Fruit fly (Drosophila melanogaster) whole organism, embryonic: ENCODE data around the gene Pep.

ENCODE experiments used
- CG4617 ChIP-seq: fragments of 200-800 bp; sonication (Bioruptor generic); optimal IDR thresholded peaks from 3 replicates; lab custom pipeline; 2016; ENCODE audit warnings: missing biosample characterization, missing genetic modification characterization, borderline replicate concordance
- CG7745 ChIP-seq: fragments of 200-800 bp; sonication (Bioruptor generic); optimal IDR thresholded peaks from 2 replicates; lab custom pipeline; 2018; ENCODE audit warnings: missing biosample characterization, mild to moderate bottlenecking, missing genetic modification characterization, moderate library complexity
- MBD-R2 ChIP-seq: fragments of 200-800 bp; sonication (Bioruptor generic); IDR thresholded peaks from 2 replicates; pipeline ENCODE4 v1.3.6; 2022; ENCODE audit warnings: missing biosample characterization, missing genetic modification characterization
- Mes4 ChIP-seq: fragments of 200-800 bp; sonication (Bioruptor generic); optimal IDR thresholded peaks from 2 replicates; lab custom pipeline; 2016; ENCODE audit warnings: missing biosample characterization, missing genetic modification characterization
- YL-1 ChIP-seq: fragments of 200-800 bp; sonication (Bioruptor generic); optimal IDR thresholded peaks from 3 replicates; lab custom pipeline; 2017; ENCODE audit warnings: missing biosample characterization, mild to moderate bottlenecking, missing genetic modification characterization
- eve ChIP-seq, 2 experiments: fragments of >200 bp; optimal IDR thresholded peaks; 2 replicates each; lab custom pipeline; 2017; ENCODE audit warnings: missing biosample characterization in 2 of 2, missing genetic modification characterization in 2 of 2
- klu ChIP-seq: fragments of 200-800 bp; sonication (Bioruptor generic); IDR thresholded peaks from 2 replicates; pipeline ENCODE4 v1.3.6; 2022; ENCODE audit warnings: missing biosample characterization, missing genetic modification characterization
- nerfin-2 ChIP-seq: fragments of 200-800 bp; sonication (Bioruptor generic); IDR thresholded peaks from 2 replicates; pipeline ENCODE4 v1.3.6; 2022; ENCODE audit warnings: missing biosample characterization, missing genetic modification characterization; ENCODE audit not compliant: partially characterized antibody
- psq ChIP-seq: fragments of 200-800 bp; sonication (Bioruptor generic); optimal IDR thresholded peaks from 2 replicates; lab custom pipeline; 2017; ENCODE audit warnings: missing biosample characterization, missing genetic modification characterization
- ssp ChIP-seq: fragments of 200-800 bp; sonication (Bioruptor generic); IDR thresholded peaks from 2 replicates; pipeline ENCODE4 v1.3.6; 2022; ENCODE audit warnings: missing biosample characterization, missing genetic modification characterization
- wor ChIP-seq: fragments of 200-800 bp; sonication (Bioruptor generic); IDR thresholded peaks from 2 replicates; pipeline ENCODE4 v1.3.6; 2022; ENCODE audit warnings: missing biosample characterization, missing genetic modification characterization

DNA sequence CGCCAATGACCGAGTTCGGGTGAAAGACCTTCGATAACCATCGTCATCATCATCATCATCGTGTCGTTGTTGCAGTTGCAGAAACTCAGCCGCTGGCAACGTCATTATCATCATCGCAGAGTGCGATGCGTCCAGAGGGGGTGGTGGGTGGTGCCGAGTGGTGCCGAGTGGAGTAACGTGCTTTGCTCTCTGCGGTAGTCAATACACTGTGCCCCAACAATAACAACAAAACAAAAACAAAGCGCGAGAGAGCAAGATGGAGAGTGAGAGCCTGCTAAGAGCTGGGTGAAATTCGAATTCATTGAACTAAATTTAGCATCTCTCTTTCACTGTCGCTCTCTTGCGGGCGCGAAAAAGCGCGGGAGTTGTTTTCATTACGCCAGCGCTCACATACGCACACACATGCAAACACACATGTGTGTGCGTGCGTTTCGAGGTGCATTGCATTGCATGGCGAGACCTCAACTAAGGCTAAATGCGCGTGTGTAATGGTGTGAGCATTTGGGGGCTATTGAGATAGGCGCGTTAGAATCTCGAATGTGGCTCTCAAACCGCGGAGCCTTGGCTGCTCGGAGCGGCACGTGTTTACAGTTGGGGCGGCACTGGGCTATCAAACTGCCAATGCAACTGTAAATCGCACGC, 32.9 kb downstream of the Pep start:
- TF ChIP-seq nerfin-2 (no peak), eve (GFP tag; optimal IDR thresholded peaks at IDR 0.05; lab: Kevin White, UChicago) (no peak), CG7745 (tag; lab: Kevin White, UChicago) (no peak), wor (no peak), psq (GFP tag; lab: Kevin White, UChicago) (no peak), YL-1 (no peak), ssp (GFP tag; lab: Robert Waterston, UW) (no peak), klu (no peak), MBD-R2 (GFP tag; lab: Robert Waterston, UW) (no peak), CG4617 (GFP tag; lab: Kevin White, UChicago) (no peak), Mes4 (GFP tag; lab: Kevin White, UChicago) (no peak)
